Fruit fly (Drosophila melanogaster) whole organism, prepupa: Measurements from ENCODE around the gene EMC3.

Experiments
- Blimp-1 ChIP-seq: fragments of 200-800 bp; sonication (Bioruptor generic); optimal IDR thresholded peaks from 3 replicates; lab custom pipeline; 2017; ENCODE audit warnings: missing biosample characterization, missing genetic modification characterization, mild to moderate bottlenecking, moderate library complexity, missing genetic modification reagents
- CG10631 ChIP-seq: fragments of 200-800 bp; sonication (Bioruptor generic); optimal IDR thresholded peaks from 2 replicates; lab custom pipeline; 2016; ENCODE audit warnings: missing biosample characterization, missing genetic modification characterization
- CG10669 ChIP-seq: fragments of 200-800 bp; sonication (Bioruptor generic); optimal IDR thresholded peaks from 3 replicates; lab custom pipeline; 2018; ENCODE audit warnings: missing biosample characterization, mild to moderate bottlenecking, missing genetic modification characterization, moderate library complexity
- CG11294 ChIP-seq: fragments of 200-800 bp; sonication (Bioruptor generic); IDR thresholded peaks from 2 replicates; pipeline ENCODE4 v1.3.6; 2022; ENCODE audit warnings: missing biosample characterization, missing genetic modification characterization
- CG11762 ChIP-seq: fragments of 200-800 bp; sonication (Bioruptor generic); optimal IDR thresholded peaks from 3 replicates; lab custom pipeline; 2016; ENCODE audit warnings: missing biosample characterization, missing genetic modification characterization; ENCODE audit not compliant: insufficient read depth
- CG11902 ChIP-seq: fragments of 200-800 bp; sonication (Bioruptor generic); optimal IDR thresholded peaks from 3 replicates; lab custom pipeline; 2016; ENCODE audit warnings: missing biosample characterization, missing genetic modification characterization
- CG15336 ChIP-seq: fragments of 200-800 bp; sonication (Bioruptor generic); IDR thresholded peaks from 2 replicates; pipeline ENCODE4 v1.3.6; 2022; ENCODE audit warnings: missing biosample characterization, missing genetic modification characterization
- CG1621 ChIP-seq: fragments of 200-800 bp; sonication (Bioruptor generic); optimal IDR thresholded peaks from 3 replicates; lab custom pipeline; 2018; ENCODE audit warnings: missing biosample characterization, mild to moderate bottlenecking, missing genetic modification characterization
- CG16779 ChIP-seq: fragments of 200-800 bp; sonication (Bioruptor generic); optimal IDR thresholded peaks from 3 replicates; lab custom pipeline; 2017; ENCODE audit warnings: missing biosample characterization, mild to moderate bottlenecking, missing genetic modification characterization
- CG3032 ChIP-seq: fragments of 200-800 bp; optimal IDR thresholded peaks from 2 replicates; lab custom pipeline; 2019; ENCODE audit warnings: missing biosample characterization, mild to moderate bottlenecking, missing genetic modification characterization, moderate library complexity
- CG31627 ChIP-seq: fragments of 200-800 bp; sonication (Bioruptor generic); optimal IDR thresholded peaks from 3 replicates; lab custom pipeline; 2016; ENCODE audit warnings: missing biosample characterization, missing genetic modification characterization
- CG32006 ChIP-seq: fragments of 200-800 bp; sonication (Bioruptor generic); optimal IDR thresholded peaks from 3 replicates; lab custom pipeline; 2017; ENCODE audit warnings: missing biosample characterization, mild to moderate bottlenecking, missing genetic modification characterization
- CG34406 ChIP-seq: fragments of 200-800 bp; sonication (Bioruptor generic); optimal IDR thresholded peaks from 3 replicates; lab custom pipeline; 2016; ENCODE audit warnings: missing biosample characterization, missing genetic modification characterization
- CG3919 ChIP-seq: fragments of 200-800 bp; sonication (Bioruptor generic); optimal IDR thresholded peaks from 3 replicates; lab custom pipeline; 2016; ENCODE audit warnings: missing biosample characterization, missing genetic modification characterization
- CG6163 ChIP-seq: fragments of 200-800 bp; sonication (Bioruptor generic); IDR thresholded peaks from 3 replicates; pipeline ENCODE4 v1.3.6; 2022; ENCODE audit warnings: missing biosample characterization, missing genetic modification characterization
- CG6276 ChIP-seq: fragments of 200-800 bp; sonication (Bioruptor generic); optimal IDR thresholded peaks from 2 replicates; lab custom pipeline; 2017; ENCODE audit warnings: missing biosample characterization, mild to moderate bottlenecking, missing genetic modification characterization
- CG6792 ChIP-seq: fragments of 200-800 bp; sonication (Bioruptor generic); optimal IDR thresholded peaks from 3 replicates; lab custom pipeline; 2016; ENCODE audit warnings: missing biosample characterization, missing genetic modification characterization
- CG6808 ChIP-seq: fragments of 200-800 bp; sonication (Bioruptor generic); optimal IDR thresholded peaks from 3 replicates; lab custom pipeline; 2017; ENCODE audit warnings: missing biosample characterization, missing genetic modification characterization, mild to moderate bottlenecking, moderate library complexity, missing genetic modification reagents
- CG7368 ChIP-seq: fragments of 200-800 bp; sonication (Bioruptor generic); optimal IDR thresholded peaks from 3 replicates; lab custom pipeline; 2016; ENCODE audit warnings: missing biosample characterization, missing genetic modification characterization
- CG8119 ChIP-seq: fragments of 200-800 bp; sonication (Bioruptor generic); IDR thresholded peaks from 3 replicates; pipeline ENCODE4 v1.3.6; 2022; ENCODE audit warnings: missing biosample characterization, missing genetic modification characterization
- CG8319 ChIP-seq: fragments of 200-800 bp; sonication (Bioruptor generic); optimal IDR thresholded peaks from 3 replicates; lab custom pipeline; 2016; ENCODE audit warnings: missing biosample characterization, missing genetic modification characterization
- CG8632 ChIP-seq: fragments of 200-800 bp; sonication (Bioruptor generic); optimal IDR thresholded peaks from 3 replicates; lab custom pipeline; 2016; ENCODE audit warnings: missing biosample characterization, missing genetic modification characterization
- CG9139 ChIP-seq: fragments of 200-800 bp; sonication (Bioruptor generic); optimal IDR thresholded peaks from 3 replicates; lab custom pipeline; 2017; ENCODE audit warnings: missing biosample characterization, mild to moderate bottlenecking, missing genetic modification characterization
- Eip75B ChIP-seq: fragments of 200-800 bp; sonication (Bioruptor generic); optimal IDR thresholded peaks from 3 replicates; lab custom pipeline; 2016; ENCODE audit warnings: missing biosample characterization, missing genetic modification characterization
- Eip78C ChIP-seq: fragments of 200-800 bp; sonication (Bioruptor generic); peaks from one replicate; lab custom pipeline; 2016; ENCODE audit warnings: missing biosample characterization, missing genetic modification characterization
- Eip93F ChIP-seq: fragments of 200-800 bp; sonication (Bioruptor generic); optimal IDR thresholded peaks from 2 replicates; lab custom pipeline; 2016; ENCODE audit warnings: missing biosample characterization, mild to moderate bottlenecking, missing genetic modification characterization
- Ets21C ChIP-seq: fragments of 200-800 bp; sonication (Bioruptor generic); optimal IDR thresholded peaks from 3 replicates; lab custom pipeline; 2016; ENCODE audit warnings: missing biosample characterization, missing genetic modification characterization
- Gug ChIP-seq: fragments of 200-800 bp; sonication (Bioruptor generic); IDR thresholded peaks from 2 replicates; pipeline ENCODE4 v1.3.6; 2022; ENCODE audit warnings: missing biosample characterization, missing genetic modification characterization
- Hr38 ChIP-seq: sonication (Bioruptor generic); optimal IDR thresholded peaks from 2 replicates; lab custom pipeline; 2016; ENCODE audit warnings: missing biosample characterization, missing genetic modification characterization
- Hr39 ChIP-seq: fragments of 200-800 bp; sonication (Bioruptor generic); optimal IDR thresholded peaks from 2 replicates; lab custom pipeline; 2016; ENCODE audit warnings: missing biosample characterization, missing genetic modification characterization
- Hr4 ChIP-seq: fragments of 200-800 bp; sonication (Bioruptor generic); optimal IDR thresholded peaks from 3 replicates; lab custom pipeline; 2016; ENCODE audit warnings: missing biosample characterization, missing genetic modification characterization
- Lpt ChIP-seq: fragments of 200-800 bp; sonication (Bioruptor generic); optimal IDR thresholded peaks from 3 replicates; lab custom pipeline; 2016; ENCODE audit warnings: missing biosample characterization, missing genetic modification characterization
- Met ChIP-seq: fragments of 200-800 bp; sonication (Bioruptor generic); optimal IDR thresholded peaks from 3 replicates; lab custom pipeline; 2016; ENCODE audit warnings: missing biosample characterization, missing genetic modification characterization
- OdsH ChIP-seq: fragments of 200-800 bp; sonication (Bioruptor generic); optimal IDR thresholded peaks from 3 replicates; lab custom pipeline; 2016; ENCODE audit warnings: missing biosample characterization, missing genetic modification characterization
- Sox102F ChIP-seq: fragments of 200-800 bp; sonication (Bioruptor generic); optimal IDR thresholded peaks from 2 replicates; lab custom pipeline; 2016; ENCODE audit warnings: missing biosample characterization, mild to moderate bottlenecking, missing genetic modification characterization
- Sox14 ChIP-seq: fragments of 200-800 bp; sonication (Bioruptor generic); optimal IDR thresholded peaks from 3 replicates; lab custom pipeline; 2016; ENCODE audit warnings: missing biosample characterization, missing genetic modification characterization
- Sox15 ChIP-seq: fragments of 200-800 bp; sonication (Bioruptor generic); optimal IDR thresholded peaks from 3 replicates; lab custom pipeline; 2016; ENCODE audit warnings: missing biosample characterization, missing genetic modification characterization
- achi ChIP-seq: fragments of 200-800 bp; sonication (Bioruptor generic); optimal IDR thresholded peaks from 3 replicates; lab custom pipeline; 2016; ENCODE audit warnings: missing biosample characterization, missing genetic modification characterization
- acj6 ChIP-seq: fragments of 200-800 bp; sonication (Bioruptor generic); optimal IDR thresholded peaks from 3 replicates; lab custom pipeline; 2016; ENCODE audit warnings: missing biosample characterization, missing genetic modification characterization
- cyc ChIP-seq: fragments of 200-800 bp; sonication (Bioruptor generic); optimal IDR thresholded peaks from 3 replicates; lab custom pipeline; 2016; ENCODE audit warnings: missing biosample characterization, missing genetic modification characterization
- dac ChIP-seq: fragments of 200-800 bp; sonication (Bioruptor generic); optimal IDR thresholded peaks from 2 replicates; lab custom pipeline; 2017; ENCODE audit warnings: missing biosample characterization, mild to moderate bottlenecking, missing genetic modification characterization
- dsx ChIP-seq: fragments of 200-800 bp; optimal IDR thresholded peaks from 3 replicates; lab custom pipeline; 2019; ENCODE audit warnings: missing biosample characterization, mild to moderate bottlenecking, missing genetic modification characterization, moderate library complexity; ENCODE audit not compliant: poor library complexity, severe bottlenecking
- eg ChIP-seq: fragments of 200-800 bp; sonication (Bioruptor generic); IDR thresholded peaks from 3 replicates; pipeline ENCODE4 v1.3.6; 2022; ENCODE audit warnings: missing biosample characterization, missing genetic modification characterization
- esn ChIP-seq: fragments of 200-800 bp; sonication (Bioruptor generic); optimal IDR thresholded peaks from 2 replicates; lab custom pipeline; 2016; ENCODE audit warnings: missing biosample characterization, mild to moderate bottlenecking, missing genetic modification characterization, moderate library complexity
- fkh ChIP-seq: fragments of 200-800 bp; sonication (Bioruptor generic); optimal IDR thresholded peaks from 3 replicates; lab custom pipeline; 2017; ENCODE audit warnings: missing biosample characterization, mild to moderate bottlenecking, missing genetic modification characterization, moderate library complexity
- lz ChIP-seq: fragments of 200-800 bp; sonication (Bioruptor generic); optimal IDR thresholded peaks from 3 replicates; lab custom pipeline; 2016; ENCODE audit warnings: missing biosample characterization, missing genetic modification characterization
- net ChIP-seq: fragments of 200-800 bp; sonication (Bioruptor generic); optimal IDR thresholded peaks from 3 replicates; lab custom pipeline; 2016; ENCODE audit warnings: missing biosample characterization, missing genetic modification characterization
- pdm3 ChIP-seq: fragments of 200-800 bp; sonication (Bioruptor generic); optimal IDR thresholded peaks from 3 replicates; lab custom pipeline; 2016; ENCODE audit warnings: missing biosample characterization, missing genetic modification characterization
- salr ChIP-seq, 2 experiments: fragments of 200-800 bp; sonication (Bioruptor generic); optimal IDR thresholded peaks; 3 replicates each; lab custom pipeline; 2016 to 2018; ENCODE audit warnings: missing biosample characterization in 2 of 2, missing genetic modification characterization in 2 of 2, mild to moderate bottlenecking in 1 of 2
- spab ChIP-seq: fragments of 200-800 bp; sonication (Bioruptor generic); optimal IDR thresholded peaks from 2 replicates; lab custom pipeline; 2017; ENCODE audit warnings: missing biosample characterization, mild to moderate bottlenecking, missing genetic modification characterization, missing genetic modification reagents
- ss ChIP-seq, 2 experiments: fragments of 200-800 bp; sonication (Bioruptor generic); optimal IDR thresholded peaks; 2 replicates in 1 of 2; 3 replicates in 1 of 2; lab custom pipeline; 2017 to 2018; ENCODE audit warnings: mild to moderate bottlenecking in 2 of 2, missing biosample characterization in 2 of 2, missing genetic modification characterization in 2 of 2, moderate library complexity in 1 of 2
- topi ChIP-seq: fragments of 200-800 bp; sonication (Bioruptor generic); optimal IDR thresholded peaks from 3 replicates; lab custom pipeline; 2016; ENCODE audit warnings: missing biosample characterization, missing genetic modification characterization
- vri ChIP-seq: fragments of 200-800 bp; sonication (Bioruptor generic); optimal IDR thresholded peaks from 3 replicates; lab custom pipeline; 2016; ENCODE audit warnings: missing biosample characterization, mild to moderate bottlenecking, missing genetic modification characterization

The EMC3 gene

DNA sequence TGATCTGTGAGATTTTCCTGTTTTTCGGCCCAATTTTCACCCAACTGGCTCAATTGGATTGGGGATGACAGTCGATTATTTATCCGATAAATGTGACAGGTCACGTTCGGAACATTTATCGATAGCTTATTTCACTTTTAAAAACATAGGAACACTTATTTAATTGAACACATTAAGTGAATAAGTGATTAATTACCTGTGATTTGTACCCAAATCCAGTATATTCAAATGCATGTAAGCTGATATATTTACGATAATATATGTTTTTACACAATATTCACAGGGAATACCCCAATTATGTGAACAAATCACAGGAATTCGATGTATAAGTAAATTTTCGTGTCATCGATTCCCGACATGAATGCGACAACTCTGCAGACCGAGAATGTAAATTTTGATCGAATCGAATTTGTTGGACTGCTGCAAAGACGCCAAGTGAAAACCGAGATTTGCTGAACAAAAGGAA is at the start of gene EMC3, which contains the start of gene Dpy-30L1:
TSS of gene EMC3 (minus strand) at position 81 of the 466 bp plus-strand sequence.
TSS of gene Dpy-30L1 (plus strand) at position 311 of the 466 bp plus-strand sequence.
- no peak for TF ChIP-seq Lpt (GFP tag; lab: Kevin White, UChicago)
- TF ChIP-seq vri (GFP tag; lab: Kevin White, UChicago): no peak
- no peak for TF ChIP-seq CG32006 (GFP tag; lab: Kevin White, UChicago)
- no peak for TF ChIP-seq CG10669 (GFP tag; lab: Kevin White, UChicago)
- TF ChIP-seq CG34406 (GFP tag; lab: Kevin White, UChicago): no peak
- TF ChIP-seq CG15336 (GFP tag; lab: Robert Waterston, UW): peak; percentile 31; the same call in 1 of the 2 replicates
- no peak for TF ChIP-seq CG16779 (tag; lab: Kevin White, UChicago)
- TF ChIP-seq CG6792 (GFP tag; lab: Kevin White, UChicago): no peak
- no peak for TF ChIP-seq Blimp-1 (GFP tag; lab: Kevin White, UChicago)
- TF ChIP-seq CG7368 (GFP tag; lab: Kevin White, UChicago): no peak
- TF ChIP-seq acj6 (GFP tag; lab: Kevin White, UChicago): no peak
- peak; percentile 51 for TF ChIP-seq Hr39 (GFP tag; lab: Kevin White, UChicago)
- TF ChIP-seq Hr38 (GFP tag; lab: Kevin White, UChicago): no peak
- no peak for TF ChIP-seq Eip93F (GFP tag; lab: Kevin White, UChicago)
- TF ChIP-seq CG3032 (tag; lab: Kevin White, UChicago): peak; percentile 58
- TF ChIP-seq CG9139 (GFP tag; lab: Kevin White, UChicago): no peak
- TF ChIP-seq achi: no peak
- no peak for TF ChIP-seq CG1621 (tag; lab: Kevin White, UChicago)
- peak; percentile 81 for TF ChIP-seq Eip78C
- TF ChIP-seq Gug (GFP tag; lab: Robert Waterston, UW): no peak
- TF ChIP-seq CG11294 (GFP tag; lab: Robert Waterston, UW): no peak
- TF ChIP-seq CG8632 (GFP tag; lab: Kevin White, UChicago): no peak
- TF ChIP-seq CG11762 (GFP tag; lab: Kevin White, UChicago): peak; percentile 19
- TF ChIP-seq lz (GFP tag; lab: Kevin White, UChicago): peak; percentile 48
- TF ChIP-seq CG8319 (GFP tag; lab: Kevin White, UChicago): no peak
- TF ChIP-seq Sox15: no peak
- no peak; the same call in 2 of the 3 replicates for TF ChIP-seq CG8119
- no peak for TF ChIP-seq dac (GFP tag; lab: Kevin White, UChicago)
- no peak for TF ChIP-seq dsx (GFP tag; lab: Kevin White, UChicago)
- peak; percentile 64 for TF ChIP-seq CG31627 (GFP tag; lab: Kevin White, UChicago)
- peak; percentile 46 for TF ChIP-seq Ets21C (GFP tag; lab: Kevin White, UChicago)
- TF ChIP-seq Sox102F (GFP tag; lab: Kevin White, UChicago): no peak
- peak; percentile 17; the same call in 1 of the 3 replicates for TF ChIP-seq CG6163
- no peak for TF ChIP-seq pdm3 (GFP tag; lab: Kevin White, UChicago)
- no peak for TF ChIP-seq CG10631 (GFP tag; lab: Kevin White, UChicago)
- TF ChIP-seq OdsH: no peak
- no peak for TF ChIP-seq CG11902 (GFP tag; lab: Kevin White, UChicago)
- TF ChIP-seq fkh (GFP tag; lab: Kevin White, UChicago): no peak
- no peak for TF ChIP-seq salr (GFP tag; optimal IDR thresholded peaks at IDR 0.05; lab: Kevin White, UChicago)
- TF ChIP-seq Met (GFP tag; lab: Kevin White, UChicago): no peak
- peak; percentile 55 for TF ChIP-seq Hr4 (GFP tag; lab: Kevin White, UChicago)
- TF ChIP-seq Eip75B (GFP tag; lab: Kevin White, UChicago): peak; percentile 47
- no peak for TF ChIP-seq eg
- no peak for TF ChIP-seq CG6276 (GFP tag; lab: Kevin White, UChicago)
- TF ChIP-seq spab (GFP tag; lab: Kevin White, UChicago): no peak
- peak; percentile 66 for TF ChIP-seq esn (GFP tag; lab: Kevin White, UChicago)
- TF ChIP-seq CG3919 (GFP tag; lab: Kevin White, UChicago): no peak
- TF ChIP-seq net (GFP tag; lab: Kevin White, UChicago): no peak
- TF ChIP-seq topi: peak; percentile 50
- peak; percentile 43 for TF ChIP-seq cyc (GFP tag; lab: Kevin White, UChicago)
- TF ChIP-seq ss (GFP tag; optimal IDR thresholded peaks at IDR 0.05; lab: Kevin White, UChicago): no peak
- TF ChIP-seq Sox14 (GFP tag; lab: Kevin White, UChicago): peak; percentile 35
- TF ChIP-seq CG6808 (GFP tag; lab: Kevin White, UChicago): no peak
